Worm (Caenorhabditis elegans): ENCODE results near the gene cnp-2.

cnp-2 gene

DNA sequence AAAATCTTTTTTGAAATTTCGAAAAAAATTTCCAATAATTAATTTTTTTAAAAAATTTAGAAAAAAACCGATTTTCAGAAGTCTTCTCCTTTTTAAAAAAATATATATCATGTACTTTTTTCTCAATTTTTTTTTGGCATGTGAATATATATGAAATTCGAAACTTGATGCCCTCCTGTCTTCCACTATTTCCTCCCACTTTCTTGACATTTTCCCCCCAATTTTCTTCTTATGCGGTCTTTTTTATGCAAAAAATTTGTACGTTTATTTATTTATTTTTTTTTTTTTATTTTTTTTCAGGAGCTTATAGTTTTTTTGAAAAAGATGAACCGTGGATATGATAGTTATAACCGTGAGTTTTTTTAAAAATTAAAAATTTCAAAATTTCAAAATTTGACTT is at the start of gene cnp-2:
Gene cnp-2, plus strand, starts transcription at position 301 of the 400 bp plus-strand sequence.
- TF ChIP-seq fos-1 (tag; optimal IDR thresholded peaks at IDR 0.05): no peak

DNA sequence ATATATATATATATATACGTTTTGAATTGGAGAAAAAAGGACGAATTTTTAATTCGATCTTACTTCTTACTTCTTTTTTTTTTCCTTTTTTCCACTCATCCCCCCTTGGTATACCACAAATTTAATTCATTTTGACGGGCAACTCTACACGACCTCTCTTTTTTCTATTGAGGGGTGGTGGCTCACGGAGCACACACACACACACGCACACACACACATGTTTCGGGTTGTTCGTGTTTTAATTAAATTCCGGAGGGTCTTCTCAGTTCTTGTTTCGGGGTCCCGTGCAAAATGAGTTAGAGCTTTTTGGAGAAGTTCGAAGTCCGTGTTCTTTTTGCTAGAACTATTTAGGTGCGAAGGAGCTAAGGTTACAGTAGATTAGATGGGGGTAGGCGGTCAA is 49.1 kb upstream of the cnp-2 start:
- TF ChIP-seq zag-1 (tag; optimal IDR thresholded peaks at IDR 0.05): peak; percentile 5
- no peak for TF ChIP-seq sma-9 (GFP tag; optimal IDR thresholded peaks at IDR 0.05)
- TF ChIP-seq sma-9 (tag; optimal IDR thresholded peaks at IDR 0.05): no peak

DNA sequence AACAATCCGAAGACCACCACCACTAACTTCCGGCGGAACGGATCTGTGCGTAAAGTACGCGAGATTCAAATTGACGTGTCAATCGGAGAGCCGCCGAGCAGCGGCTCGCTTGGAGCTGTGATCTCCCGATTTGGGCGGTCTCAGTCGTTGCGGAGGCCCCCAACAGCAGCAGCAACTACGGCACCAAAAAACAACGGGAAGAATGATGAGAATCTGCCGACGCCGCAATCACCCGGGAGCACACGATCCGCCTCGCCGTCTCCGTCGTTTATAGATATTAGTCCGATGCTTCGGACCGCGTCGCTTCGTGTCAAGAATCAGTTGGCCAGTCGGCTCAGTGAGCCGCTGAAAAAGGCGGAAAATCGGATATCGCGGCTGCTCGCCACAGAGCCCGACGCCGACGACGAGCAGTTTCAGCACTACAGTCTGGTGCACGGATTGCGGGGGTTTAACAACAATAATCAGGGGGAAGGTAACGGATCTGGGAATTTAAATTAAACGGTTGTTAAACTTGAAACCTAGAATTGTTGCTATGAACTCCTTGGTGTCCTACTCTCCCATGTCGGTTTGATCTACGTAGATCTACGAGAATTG is 44.7 kb upstream of the cnp-2 start:
- TF ChIP-seq mab-5 (tag; optimal IDR thresholded peaks at IDR 0.05): no peak
- TF ChIP-seq snpc-4 (tag; optimal IDR thresholded peaks at IDR 0.05): no peak
- TF ChIP-seq nhr-21 (tag; optimal IDR thresholded peaks at IDR 0.05): no peak
- no peak for TF ChIP-seq nhr-11 (tag; optimal IDR thresholded peaks at IDR 0.05)
- no peak for TF ChIP-seq blmp-1 (tag; optimal IDR thresholded peaks at IDR 0.05; ENCODE audit: insufficient read depth)
- TF ChIP-seq elt-1 (tag; optimal IDR thresholded peaks at IDR 0.05): no peak
- no peak for TF ChIP-seq ama-1 (optimal IDR thresholded peaks at IDR 0.05)
- no peak for TF ChIP-seq dmd-4 (tag; optimal IDR thresholded peaks at IDR 0.05)
- no peak for TF ChIP-seq fos-1 (tag; optimal IDR thresholded peaks at IDR 0.05)
- no peak for TF ChIP-seq lin-11 (tag; optimal IDR thresholded peaks at IDR 0.05)
- no peak for TF ChIP-seq F13H6.1 (tag; optimal IDR thresholded peaks at IDR 0.05)
- TF ChIP-seq mbf-1 (tag; optimal IDR thresholded peaks at IDR 0.05): no peak
- TF ChIP-seq nhr-237 (tag; optimal IDR thresholded peaks at IDR 0.05): no peak
- TF ChIP-seq unc-55 (GFP tag; optimal IDR thresholded peaks at IDR 0.05): no peak

DNA sequence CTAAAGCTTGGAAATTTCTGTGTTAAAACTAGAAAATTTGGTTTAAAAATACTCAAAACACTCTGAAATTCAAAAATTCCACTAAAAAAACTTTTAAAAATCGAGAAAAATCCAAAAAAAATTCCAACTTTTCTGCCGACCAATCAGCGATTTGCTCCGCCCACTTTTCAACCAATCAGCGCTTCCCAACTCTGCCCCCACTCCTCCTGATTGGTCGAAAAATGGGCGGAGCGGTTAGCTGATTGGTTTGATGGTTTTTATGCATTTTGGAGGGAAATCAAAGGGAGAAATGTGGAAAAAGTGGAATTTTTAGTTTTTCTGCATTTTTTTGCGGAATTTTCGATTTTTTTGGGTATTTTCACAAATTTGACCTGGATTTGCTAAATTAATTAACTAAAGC is 38.5 kb upstream of the cnp-2 start:
- no peak for TF ChIP-seq egl-27 (tag; optimal IDR thresholded peaks at IDR 0.05)
- no peak for TF ChIP-seq lsy-2 (tag; optimal IDR thresholded peaks at IDR 0.05)
- TF ChIP-seq lin-39 (tag; optimal IDR thresholded peaks at IDR 0.05): no peak

DNA sequence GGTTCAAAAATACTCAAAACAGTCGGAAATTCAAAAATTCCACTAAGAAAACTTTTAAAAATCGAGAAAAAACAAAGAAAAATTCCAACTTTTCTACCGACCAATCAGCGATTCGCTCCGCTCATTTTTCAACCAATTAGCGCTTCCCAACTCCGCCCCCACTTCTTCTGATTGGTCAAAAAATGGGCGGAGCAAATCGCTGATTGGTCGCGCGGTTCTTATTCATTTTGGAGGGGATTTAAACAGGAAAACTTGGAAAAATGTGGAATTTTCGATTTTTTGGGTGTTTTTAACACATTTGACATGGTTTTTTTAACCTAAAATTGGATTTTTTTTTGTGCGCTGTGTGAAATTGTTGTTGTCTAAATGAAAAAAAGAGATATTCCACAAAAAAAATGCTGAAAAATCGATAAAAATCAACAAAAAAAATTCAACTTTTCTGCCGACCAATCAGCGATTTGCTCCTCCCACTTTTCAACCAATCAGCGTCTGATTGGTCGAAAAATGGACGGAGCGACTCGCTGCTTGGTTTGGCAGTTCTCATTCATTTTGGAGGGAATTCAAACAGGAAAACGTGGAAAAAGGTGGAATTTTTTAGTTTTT is 37.8 kb upstream of the cnp-2 start:
- TF ChIP-seq nhr-25 (tag; optimal IDR thresholded peaks at IDR 0.05) (no peak), sma-9 (GFP tag; optimal IDR thresholded peaks at IDR 0.05) (no peak), sma-9 (tag; optimal IDR thresholded peaks at IDR 0.05) (no peak), nhr-11 (tag; optimal IDR thresholded peaks at IDR 0.05) (no peak), blmp-1 (tag; optimal IDR thresholded peaks at IDR 0.05; ENCODE audit: insufficient read depth) (no peak), skn-1 (tag; optimal IDR thresholded peaks at IDR 0.05) (no peak), R02D3.7 (tag; optimal IDR thresholded peaks at IDR 0.05) (no peak), ceh-16 (tag; optimal IDR thresholded peaks at IDR 0.05) (no peak), ztf-11 (tag; optimal IDR thresholded peaks at IDR 0.05) (no peak), lsy-2 (tag; optimal IDR thresholded peaks at IDR 0.05) (no peak), ztf-4 (tag; optimal IDR thresholded peaks at IDR 0.05) (no peak), C34F6.9 (tag; optimal IDR thresholded peaks at IDR 0.05) (no peak), nhr-237 (tag; optimal IDR thresholded peaks at IDR 0.05) (no peak), mbf-1 (tag; optimal IDR thresholded peaks at IDR 0.05) (no peak), nhr-23 (tag; optimal IDR thresholded peaks at IDR 0.05) (no peak), sem-4 (tag; optimal IDR thresholded peaks at IDR 0.05) (no peak), unc-55 (GFP tag; optimal IDR thresholded peaks at IDR 0.05) (no peak), unc-39 (tag; optimal IDR thresholded peaks at IDR 0.05) (no peak)

- no peak for TF ChIP-seq sma-3 (GFP tag; optimal IDR thresholded peaks at IDR 0.05)
- no peak for TF ChIP-seq mab-5 (tag; optimal IDR thresholded peaks at IDR 0.05)
- TF ChIP-seq mdl-1 (tag; optimal IDR thresholded peaks at IDR 0.05): no peak
- TF ChIP-seq zag-1 (tag; optimal IDR thresholded peaks at IDR 0.05): no peak
- no peak for TF ChIP-seq nhr-11 (tag; optimal IDR thresholded peaks at IDR 0.05)
- TF ChIP-seq lin-11 (tag; optimal IDR thresholded peaks at IDR 0.05): no peak
- no peak for TF ChIP-seq nhr-77 (tag; optimal IDR thresholded peaks at IDR 0.05)
- no peak for TF ChIP-seq ztf-4 (tag; optimal IDR thresholded peaks at IDR 0.05)
- TF ChIP-seq nhr-25 (tag; optimal IDR thresholded peaks at IDR 0.05): no peak
- TF ChIP-seq sem-4 (tag; optimal IDR thresholded peaks at IDR 0.05): no peak
- no peak for TF ChIP-seq elt-1 (tag; optimal IDR thresholded peaks at IDR 0.05)
- no peak for TF ChIP-seq nhr-129 (tag; optimal IDR thresholded peaks at IDR 0.05)
- TF ChIP-seq sma-9 (GFP tag; optimal IDR thresholded peaks at IDR 0.05): no peak
- no peak for TF ChIP-seq sma-9 (tag; optimal IDR thresholded peaks at IDR 0.05)
- TF ChIP-seq nhr-23 (tag; optimal IDR thresholded peaks at IDR 0.05): no peak
- no peak for TF ChIP-seq lin-13 (GFP tag; optimal IDR thresholded peaks at IDR 0.05)
- no peak for TF ChIP-seq unc-62 (GFP tag; optimal IDR thresholded peaks at IDR 0.05)
- no peak for TF ChIP-seq ceh-82 (tag; optimal IDR thresholded peaks at IDR 0.05)
These were observed 33.9 kb upstream of the cnp-2 start for ce11 chrII:12726704-12727103.

All from whole organism, L2 larva.